Worm (Caenorhabditis elegans): ENCODE measurements around the gene memi-1.
A peak's percentile ranks its signal among the peaks of the same experiment; 100 is the strongest.

memi-1 gene

DNA sequence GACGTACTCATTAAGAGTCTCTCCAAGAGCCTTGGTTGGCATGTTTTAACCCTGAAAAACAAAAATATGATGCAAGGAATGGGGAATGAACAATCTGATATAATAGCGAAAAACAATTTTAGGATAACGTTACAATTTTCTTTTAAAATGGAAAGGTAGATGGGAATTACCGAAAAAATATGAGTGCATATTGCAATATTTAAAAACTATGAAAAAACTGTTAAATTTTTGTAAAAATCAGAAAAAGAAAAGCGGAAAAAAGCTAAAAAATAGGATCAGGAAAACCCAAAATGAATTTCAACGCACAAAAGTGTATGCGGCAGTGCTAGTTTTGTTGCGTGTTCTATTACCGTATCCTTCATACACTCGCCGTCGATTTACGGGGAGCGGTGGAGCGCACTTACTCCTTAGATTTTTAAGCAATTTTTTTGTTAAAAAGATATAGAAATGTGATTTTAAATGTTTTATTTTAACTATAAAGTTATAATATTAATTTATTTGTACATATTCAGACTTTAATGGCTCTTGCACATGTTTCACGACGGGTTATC lies 10.4 kb downstream of the memi-1 start, which contains the start of the genes rpl-20 and Y17G9B.5 (continued):
- TF ChIP-seq D2030.7 (GFP tag; IDR thresholded peaks at IDR 0.05) = peak; percentile 100
- TF ChIP-seq madf-10 (tag; optimal IDR thresholded peaks at IDR 0.05) = peak; percentile 97
- peak; percentile 98 for TF ChIP-seq ztf-3 (GFP tag; optimal IDR thresholded peaks at IDR 0.05)
- peak; percentile 100 for TF ChIP-seq somi-1 (GFP tag; optimal IDR thresholded peaks at IDR 0.05)
- peak; percentile 100 for TF ChIP-seq pbrm-1 (GFP tag; IDR thresholded peaks at IDR 0.05)
- TF ChIP-seq F57C9.4 (tag; optimal IDR thresholded peaks at IDR 0.05) = peak; percentile 97
- peak; percentile 92 for TF ChIP-seq xnd-1 (tag; optimal IDR thresholded peaks at IDR 0.05)
- peak; percentile 95 for TF ChIP-seq snpc-4 (GFP tag; optimal IDR thresholded peaks at IDR 0.05)
- TF ChIP-seq snpc-4 (tag; optimal IDR thresholded peaks at IDR 0.05) = peak; percentile 95 to 97 (median 96)
- peak; percentile 91 for TF ChIP-seq Y53F4B.3 (GFP tag; IDR thresholded peaks at IDR 0.05)
- TF ChIP-seq ceh-27 (GFP tag; optimal IDR thresholded peaks at IDR 0.05) = peak; percentile 99
- peak; percentile 92 for TF ChIP-seq F39B2.1 (GFP tag; IDR thresholded peaks at IDR 0.05)
- TF ChIP-seq zfh-2 (GFP tag; conservative IDR thresholded peaks at IDR 0.05) = peak; percentile 72
- peak; percentile 90 for TF ChIP-seq ceh-79 (tag; optimal IDR thresholded peaks at IDR 0.05)
- 0 out of 2 replicates have a peak, but pooled peaks have one; percentile 54 for TF ChIP-seq ceh-58 (GFP tag; IDR thresholded peaks at IDR 0.05)
- no peak for TF ChIP-seq nhr-179 (tag; optimal IDR thresholded peaks at IDR 0.05)
- TF ChIP-seq rcor-1 (GFP tag; IDR thresholded peaks at IDR 0.05) = peak; percentile 99
- TF ChIP-seq efl-1 (GFP tag; optimal IDR thresholded peaks at IDR 0.05) = peak; percentile 93
- peak; percentile 95 for TF ChIP-seq ztf-18 (tag; optimal IDR thresholded peaks at IDR 0.05)
- TF ChIP-seq hmg-1.2 (GFP tag; IDR thresholded peaks at IDR 0.05) = peak; percentile 97
- peak; percentile 49 to 100 (median 90) for TF ChIP-seq lin-35 (GFP tag; optimal IDR thresholded peaks at IDR 0.05)
- TF ChIP-seq zim-3 (tag; optimal IDR thresholded peaks at IDR 0.05) = peak; percentile 84
- peak; percentile 99 for TF ChIP-seq repo-1 (tag; optimal IDR thresholded peaks at IDR 0.05)
- no peak; the same call in 1 of the 2 replicates for TF ChIP-seq aptf-2 (GFP tag; conservative IDR thresholded peaks at IDR 0.05)
- peak; percentile 94 for TF ChIP-seq bed-2 (GFP tag; IDR thresholded peaks at IDR 0.05)
- peak; percentile 32 for TF ChIP-seq unc-62 (GFP tag; optimal IDR thresholded peaks at IDR 0.05)
- peak; percentile 99 for TF ChIP-seq snpc-1.3 (tag; optimal IDR thresholded peaks at IDR 0.05; ENCODE audit: insufficient read depth)
- peak; percentile 50 for TF ChIP-seq ama-1 (optimal IDR thresholded peaks at IDR 0.05)
- peak; percentile 71 to 88 for TF ChIP-seq ama-1 (GFP tag; optimal IDR thresholded peaks at IDR 0.05)
- TF ChIP-seq dox-1 (GFP tag; IDR thresholded peaks at IDR 0.05) = peak; percentile 100
- peak; percentile 94 for TF ChIP-seq F52B5.7 (tag; optimal IDR thresholded peaks at IDR 0.05)
- TF ChIP-seq F57A8.1 (GFP tag; optimal IDR thresholded peaks at IDR 0.05) = peak; percentile 84
- TF ChIP-seq ztf-25 (GFP tag; IDR thresholded peaks at IDR 0.05) = peak; percentile 88

DNA sequence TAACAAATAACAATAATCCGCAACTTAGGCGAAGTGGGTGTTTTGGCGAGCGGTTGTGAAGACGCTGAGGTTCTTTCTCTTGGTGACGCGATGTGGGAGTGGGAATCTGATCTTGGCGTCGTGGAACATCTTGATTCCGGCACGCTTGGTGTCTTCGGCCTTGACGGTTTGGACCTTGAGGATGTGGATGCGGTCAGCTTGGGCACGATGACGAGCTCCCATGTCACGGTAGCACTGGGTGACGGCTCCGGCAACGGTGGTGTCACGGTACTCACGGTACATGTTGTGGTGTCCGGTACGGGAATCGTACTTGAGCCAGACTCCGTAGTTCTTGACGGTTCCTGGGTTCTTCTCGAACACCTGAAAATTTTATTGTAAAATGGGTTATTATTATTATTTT lies 11.1 kb downstream of the memi-1 start:
- 0 out of 2 replicates have a peak, but pooled peaks have one; percentile 4 for TF ChIP-seq egrh-3 (GFP tag; IDR thresholded peaks at IDR 0.05)
- no peak for TF ChIP-seq cebp-2 (GFP tag; IDR thresholded peaks at IDR 0.05)
- no peak for TF ChIP-seq B0019.2 (GFP tag; conservative IDR thresholded peaks at IDR 0.05)
- no peak for TF ChIP-seq lsy-27 (tag; optimal IDR thresholded peaks at IDR 0.05; ENCODE audit: borderline replicate concordance, insufficient read depth)
- TF ChIP-seq nfyb-1 (GFP tag; IDR thresholded peaks at IDR 0.05) = peak; percentile 5; the same call in 1 of the 2 replicates
- TF ChIP-seq ceh-27 (GFP tag; optimal IDR thresholded peaks at IDR 0.05) = no peak
- peak; percentile 75 for TF ChIP-seq zfh-2 (GFP tag; conservative IDR thresholded peaks at IDR 0.05)
- TF ChIP-seq ets-4 (GFP tag; optimal IDR thresholded peaks at IDR 0.05) = no peak
- TF ChIP-seq repo-1 (tag; optimal IDR thresholded peaks at IDR 0.05) = no peak

All from whole organism, young adult.